Comparison of ENCODE assay signal across 1 fruit fly cellular context in the genomic region with DNA sequence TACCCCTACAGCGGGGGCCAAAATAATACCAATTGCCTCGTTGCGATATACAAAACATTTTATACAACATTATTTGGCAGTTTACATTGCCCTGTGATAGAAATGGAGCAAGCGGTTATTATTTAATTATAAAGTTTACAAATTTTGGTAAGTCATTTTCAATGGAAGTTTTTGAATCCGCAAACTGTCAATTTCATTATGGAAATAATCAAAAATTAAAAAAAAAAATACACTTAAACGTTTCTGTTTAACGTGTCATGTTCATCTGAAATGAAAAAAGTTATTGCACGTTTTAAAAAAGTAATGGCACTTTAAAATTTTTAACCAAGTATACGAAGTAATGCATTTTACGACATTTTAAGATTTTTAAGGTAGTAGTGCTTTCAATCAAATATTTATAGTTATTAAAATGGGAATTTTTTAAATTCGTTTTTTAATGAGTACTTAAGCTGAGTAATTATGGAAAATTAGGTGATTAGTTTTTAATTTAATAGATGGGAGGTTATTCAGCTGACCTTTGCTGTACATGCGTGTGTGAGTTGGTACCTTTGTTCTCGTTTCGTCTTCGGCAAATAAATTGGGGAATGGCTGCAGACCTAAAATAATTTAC.
TF ChIP-seq lines count a peak whose summit lies in the region.

No protein-coding gene starts in this region.

TF ChIP-seq in whole organism, embryonic, 481 proteins besides CTCF, POLR2A, EP300 and RAD21 (continued from another document):
- TF ChIP-seq CG14710 (tag; optimal IDR thresholded peaks at IDR 0.05; lab: Kevin White, UChicago) (peak; percentile 1), CG18262 (tag; optimal IDR thresholded peaks at IDR 0.05; lab: Kevin White, UChicago) (peak; percentile 16)
TF ChIP-seq in whole organism, embryonic: peak in this region for 4.
